Worm (Caenorhabditis elegans) whole organism, late embryonic: ENCODE results near the gene asd-1.

Experiments
- C08G9.2 ChIP-seq: sonication (generic microtip); optimal IDR thresholded peaks from 2 replicates; lab custom pipeline; 2016; ENCODE audit warnings: mild to moderate bottlenecking, missing genetic modification characterization, moderate library complexity, missing compliant biosample characterization
- C38D4.7 ChIP-seq: fragments of 200-800 bp; sonication (Bioruptor generic); optimal IDR thresholded peaks from 2 replicates; lab custom pipeline; 2018; ENCODE audit warnings: mild to moderate bottlenecking, missing genetic modification characterization, moderate library complexity, missing compliant biosample characterization
- K02D7.2 ChIP-seq: sonication (generic microtip); optimal IDR thresholded peaks from 2 replicates; lab custom pipeline; 2017; ENCODE audit warnings: mild to moderate bottlenecking, missing genetic modification characterization, missing compliant biosample characterization
- T23F11.4 ChIP-seq: fragments of 200-800 bp; sonication (Bioruptor generic); optimal IDR thresholded peaks from 2 replicates; lab custom pipeline; 2018; ENCODE audit warnings: mild to moderate bottlenecking, missing genetic modification characterization, missing compliant biosample characterization
- Y22D7AL.16 ChIP-seq: sonication (generic microtip); optimal IDR thresholded peaks from 2 replicates; lab custom pipeline; 2016; ENCODE audit warnings: missing genetic modification characterization, missing compliant biosample characterization
- ahr-1 ChIP-seq: sonication (generic microtip); optimal IDR thresholded peaks from 2 replicates; lab custom pipeline; 2016; ENCODE audit warnings: missing genetic modification characterization, missing compliant biosample characterization
- ceh-18 ChIP-seq: sonication (generic microtip); optimal IDR thresholded peaks from 2 replicates; lab custom pipeline; 2016; ENCODE audit warnings: missing genetic modification characterization, missing compliant biosample characterization
- ceh-19 ChIP-seq: fragments of 200-800 bp; sonication (Bioruptor generic); optimal IDR thresholded peaks from 2 replicates; lab custom pipeline; 2018; ENCODE audit warnings: mild to moderate bottlenecking, missing genetic modification characterization, missing compliant biosample characterization
- ceh-2 ChIP-seq: sonication (generic microtip); optimal IDR thresholded peaks from 2 replicates; lab custom pipeline; 2016; ENCODE audit warnings: missing genotype, missing genetic modification characterization, missing compliant biosample characterization
- ceh-22 ChIP-seq: sonication (generic microtip); optimal IDR thresholded peaks from 2 replicates; lab custom pipeline; 2017; ENCODE audit warnings: missing biosample characterization, missing genetic modification characterization
- ceh-24 ChIP-seq: sonication (generic microtip); optimal IDR thresholded peaks from 2 replicates; lab custom pipeline; 2016; ENCODE audit warnings: mild to moderate bottlenecking, missing genetic modification characterization, missing compliant biosample characterization
- ceh-30 ChIP-seq: fragments of 150-350 bp; optimal IDR thresholded peaks from 2 replicates; lab custom pipeline; 2014; ENCODE audit warnings: missing biosample characterization, missing genetic modification characterization
- ceh-31 ChIP-seq: sonication (generic microtip); optimal IDR thresholded peaks from 2 replicates; lab custom pipeline; 2016; ENCODE audit warnings: missing genetic modification characterization, missing compliant biosample characterization
- ceh-45 ChIP-seq: fragments of 200-800 bp; sonication (Bioruptor generic); IDR thresholded peaks from 2 replicates; pipeline ENCODE4 v1.3.6; 2022; ENCODE audit warnings: missing genetic modification reagents, missing genetic modification characterization, missing compliant biosample characterization
- ceh-48 ChIP-seq: sonication (generic microtip); optimal IDR thresholded peaks from 2 replicates; lab custom pipeline; 2016; ENCODE audit warnings: missing genetic modification characterization, inconsistent platforms, missing compliant biosample characterization
- ceh-6 ChIP-seq: fragments of 200-800 bp; sonication (Bioruptor generic); optimal IDR thresholded peaks from 2 replicates; lab custom pipeline; 2018; ENCODE audit warnings: mild to moderate bottlenecking, missing genetic modification characterization, missing compliant biosample characterization
- ceh-9 ChIP-seq: sonication (generic microtip); optimal IDR thresholded peaks from 2 replicates; lab custom pipeline; 2016; ENCODE audit warnings: mild to moderate bottlenecking, missing genetic modification characterization, inconsistent platforms, missing compliant biosample characterization
- che-1 ChIP-seq: sonication (generic microtip); optimal IDR thresholded peaks from 2 replicates; lab custom pipeline; 2016; ENCODE audit warnings: mild to moderate bottlenecking, missing genetic modification characterization, missing compliant biosample characterization
- dmd-4 ChIP-seq: sonication (generic microtip); optimal IDR thresholded peaks from 2 replicates; lab custom pipeline; 2016; ENCODE audit warnings: borderline replicate concordance, missing genetic modification characterization, missing compliant biosample characterization
- dve-1 ChIP-seq: sonication (generic microtip); optimal IDR thresholded peaks from 2 replicates; lab custom pipeline; 2017; ENCODE audit warnings: antibody characterized with exemption, mild to moderate bottlenecking, missing genetic modification characterization, missing compliant biosample characterization
- elt-2 ChIP-seq: sonication (generic microtip); optimal IDR thresholded peaks from 2 replicates; lab custom pipeline; 2016; ENCODE audit warnings: missing genetic modification reagents, missing genetic modification characterization, missing compliant biosample characterization
- elt-4 ChIP-seq: sonication (generic microtip); optimal IDR thresholded peaks from 2 replicates; lab custom pipeline; 2016; ENCODE audit warnings: missing genetic modification characterization, missing compliant biosample characterization
- ets-4 ChIP-seq: sonication (generic microtip); optimal IDR thresholded peaks from 2 replicates; lab custom pipeline; 2016; ENCODE audit warnings: missing genetic modification characterization, missing compliant biosample characterization
- eyg-1 ChIP-seq: sonication (generic microtip); optimal IDR thresholded peaks from 2 replicates; lab custom pipeline; 2016; ENCODE audit warnings: missing genotype, missing genetic modification characterization, missing compliant biosample characterization
- fax-1 ChIP-seq: sonication (generic microtip); optimal IDR thresholded peaks from 2 replicates; lab custom pipeline; 2016; ENCODE audit warnings: missing genotype, missing genetic modification characterization, missing compliant biosample characterization
- fkh-6 ChIP-seq: sonication (generic microtip); optimal IDR thresholded peaks from 2 replicates; lab custom pipeline; 2016; ENCODE audit warnings: missing genetic modification characterization, missing compliant biosample characterization
- gmeb-2 ChIP-seq: sonication (generic microtip); optimal IDR thresholded peaks from 2 replicates; lab custom pipeline; 2016; ENCODE audit warnings: missing genetic modification characterization, inconsistent platforms, missing compliant biosample characterization
- hlh-15 ChIP-seq: sonication (generic microtip); optimal IDR thresholded peaks from 2 replicates; lab custom pipeline; 2016; ENCODE audit warnings: missing genetic modification characterization, missing compliant biosample characterization
- hlh-30 ChIP-seq: sonication (generic microtip); optimal IDR thresholded peaks from 2 replicates; lab custom pipeline; 2017; ENCODE audit warnings: antibody characterized with exemption, missing genetic modification characterization, missing compliant biosample characterization; ENCODE audit not compliant: insufficient read depth
- hlh-6 ChIP-seq: sonication (generic microtip); optimal IDR thresholded peaks from 2 replicates; lab custom pipeline; 2016; ENCODE audit warnings: missing genotype, missing genetic modification characterization, missing compliant biosample characterization
- hlh-8 ChIP-seq: sonication (generic microtip); optimal IDR thresholded peaks from 2 replicates; lab custom pipeline; 2016; ENCODE audit warnings: missing genotype, missing genetic modification characterization, missing compliant biosample characterization
- lim-6 ChIP-seq: sonication (generic microtip); optimal IDR thresholded peaks from 2 replicates; lab custom pipeline; 2016; ENCODE audit warnings: missing genetic modification characterization, missing compliant biosample characterization
- lin-11 ChIP-seq: fragments of 200-800 bp; sonication (Bioruptor generic); optimal IDR thresholded peaks from 2 replicates; lab custom pipeline; 2018; ENCODE audit warnings: mild to moderate bottlenecking, missing genetic modification characterization, missing compliant biosample characterization
- mec-3 ChIP-seq: sonication (generic microtip); optimal IDR thresholded peaks from 2 replicates; lab custom pipeline; 2016; ENCODE audit warnings: borderline replicate concordance, missing genetic modification characterization, missing compliant biosample characterization
- nhr-11 ChIP-seq: fragments of 150-350 bp; optimal IDR thresholded peaks from 2 replicates; lab custom pipeline; 2014; ENCODE audit warnings: missing biosample characterization, missing genetic modification characterization
- npax-4 ChIP-seq: sonication (generic microtip); optimal IDR thresholded peaks from 2 replicates; lab custom pipeline; 2016; ENCODE audit warnings: missing genetic modification characterization, missing compliant biosample characterization
- odd-2 ChIP-seq: sonication (generic microtip); optimal IDR thresholded peaks from 2 replicates; lab custom pipeline; 2017; ENCODE audit warnings: antibody characterized with exemption, mild to moderate bottlenecking, missing genetic modification characterization, missing compliant biosample characterization
- pag-3 ChIP-seq: sonication (generic microtip); optimal IDR thresholded peaks from 2 replicates; lab custom pipeline; 2016; ENCODE audit warnings: missing compliant biosample characterization, missing genetic modification characterization, borderline replicate concordance
- pat-9 ChIP-seq: fragments of 200-800 bp; sonication (Bioruptor generic); optimal IDR thresholded peaks from 2 replicates; lab custom pipeline; 2018; ENCODE audit warnings: mild to moderate bottlenecking, missing genetic modification characterization, moderate library complexity, missing compliant biosample characterization
- pha-2 ChIP-seq: sonication (generic microtip); optimal IDR thresholded peaks from 2 replicates; lab custom pipeline; 2017; ENCODE audit warnings: mild to moderate bottlenecking, missing genetic modification characterization, missing compliant biosample characterization
- pha-4 ChIP-seq: fragments of 150-350 bp; optimal IDR thresholded peaks from 2 replicates; lab custom pipeline; 2018; ENCODE audit warnings: missing biosample characterization, missing genetic modification reagents, missing genetic modification characterization
- pqm-1 ChIP-seq: sonication (generic microtip); optimal IDR thresholded peaks from 2 replicates; lab custom pipeline; 2016; ENCODE audit warnings: missing genetic modification characterization, missing compliant biosample characterization
- pros-1 ChIP-seq: fragments of 150-350 bp; optimal IDR thresholded peaks from 2 replicates; lab custom pipeline; 2014; ENCODE audit warnings: missing biosample characterization, missing genetic modification reagents, missing genetic modification characterization
- ref-2 ChIP-seq: sonication (generic microtip); optimal IDR thresholded peaks from 2 replicates; lab custom pipeline; 2016; ENCODE audit warnings: missing genetic modification characterization, missing compliant biosample characterization
- sdc-2 ChIP-seq: sonication (generic microtip); optimal IDR thresholded peaks from 2 replicates; lab custom pipeline; 2016; ENCODE audit warnings: missing genotype, missing genetic modification characterization, missing compliant biosample characterization
- sox-2 ChIP-seq: fragments of 200-800 bp; sonication (Bioruptor generic); IDR thresholded peaks from 2 replicates; pipeline ENCODE4 v1.3.6; 2022; ENCODE audit warnings: missing genetic modification reagents, missing genetic modification characterization, missing compliant biosample characterization
- sox-4 ChIP-seq: sonication (generic microtip); optimal IDR thresholded peaks from 2 replicates; lab custom pipeline; 2017; ENCODE audit warnings: mild to moderate bottlenecking, missing genetic modification characterization, inconsistent platforms, missing compliant biosample characterization
- syd-9 ChIP-seq: sonication (generic microtip); optimal IDR thresholded peaks from 2 replicates; lab custom pipeline; 2016; ENCODE audit warnings: mild to moderate bottlenecking, missing genetic modification characterization, moderate library complexity, missing compliant biosample characterization
- ttx-3 ChIP-seq: sonication (generic microtip); optimal IDR thresholded peaks from 2 replicates; lab custom pipeline; 2016; ENCODE audit warnings: missing genetic modification reagents, missing genetic modification characterization, missing compliant biosample characterization
- unc-3 ChIP-seq, 2 experiments: fragments of 200-800 bp in 1 of 2; sonication (Bioruptor generic) in 1 of 2; sonication (generic microtip) in 1 of 2; conservative IDR thresholded peaks in 1 of 2; optimal IDR thresholded peaks in 1 of 2; 2 replicates each; pipeline versions ENCODE4 v1.3.6 to Lab custom; 2016 to 2022; ENCODE audit warnings: missing compliant biosample characterization in 2 of 2, missing genetic modification characterization in 2 of 2, missing genetic modification reagents in 1 of 2
- unc-42 ChIP-seq: sonication (generic microtip); optimal IDR thresholded peaks from 2 replicates; lab custom pipeline; 2016; ENCODE audit warnings: missing genotype, missing genetic modification characterization, missing compliant biosample characterization
- unc-55 ChIP-seq: sonication (generic microtip); optimal IDR thresholded peaks from 2 replicates; lab custom pipeline; 2017; ENCODE audit warnings: missing biosample characterization, missing genetic modification reagents, missing genetic modification characterization
- ztf-16 ChIP-seq: sonication (generic microtip); optimal IDR thresholded peaks from 2 replicates; lab custom pipeline; 2017; ENCODE audit warnings: missing genetic modification characterization, missing compliant biosample characterization

Gene asd-1

DNA sequence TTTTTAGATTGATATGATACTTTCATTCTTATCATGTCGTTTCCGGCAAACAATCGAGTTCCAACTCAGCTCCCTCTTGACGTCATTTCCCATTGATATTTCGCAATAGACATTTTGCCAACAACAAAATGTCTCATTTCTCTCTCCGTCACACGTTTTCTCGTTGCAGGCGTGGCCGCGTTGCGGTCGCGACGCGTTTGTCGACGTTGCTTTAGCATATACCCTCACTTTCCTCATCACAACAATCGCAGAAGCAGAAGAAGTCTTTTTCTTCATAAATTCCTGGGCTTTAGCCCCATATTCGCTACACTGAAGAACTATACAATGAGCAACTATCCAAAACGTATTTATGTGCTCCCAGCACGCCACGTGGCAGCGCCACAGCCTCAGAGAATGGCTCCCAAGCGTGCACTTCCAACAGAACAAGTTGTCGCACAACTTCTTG lies 3.4 kb upstream of the asd-1 start, which contains the start of gene xbp-1:
Gene xbp-1, plus strand, starts transcription at position 151 of the 445 bp plus-strand sequence.
- TF ChIP-seq npax-4 (tag; lab: Kevin White, UChicago) (no peak), ceh-48 (tag; lab: Kevin White, UChicago) (no peak), syd-9 (no peak), pag-3 (tag; lab: Kevin White, UChicago) (no peak), sox-4 (tag; lab: Kevin White, UChicago) (no peak), fax-1 (tag; lab: Kevin White, UChicago) (no peak), elt-4 (tag; lab: Kevin White, UChicago) (no peak), Y22D7AL.16 (no peak), pha-4 (tag; lab: Kevin White, UChicago) (no peak), unc-3 (GFP tag; conservative IDR thresholded peaks at IDR 0.05; lab: Robert Waterston, UW) (no peak), unc-3 (tag; optimal IDR thresholded peaks at IDR 0.05; lab: Kevin White, UChicago) (no peak), ets-4 (tag; lab: Kevin White, UChicago) (peak; percentile 38), sdc-2 (tag; lab: Kevin White, UChicago) (peak; percentile 2), C38D4.7 (no peak), hlh-15 (tag; lab: Kevin White, UChicago) (no peak), ceh-18 (peak; percentile 71), pha-2 (tag; lab: Kevin White, UChicago) (no peak), che-1 (tag; lab: Kevin White, UChicago) (no peak), gmeb-2 (tag; lab: Kevin White, UChicago) (no peak), ceh-24 (no peak), ceh-45 (no peak), unc-55 (GFP tag; lab: Kevin White, UChicago) (peak; percentile 90), pat-9 (tag; lab: Kevin White, UChicago) (no peak), hlh-8 (tag; lab: Kevin White, UChicago) (no peak), ttx-3 (tag; lab: Kevin White, UChicago) (no peak), odd-2 (tag; lab: Kevin White, UChicago) (no peak), eyg-1 (tag; lab: Kevin White, UChicago) (no peak), elt-2 (tag; lab: Kevin White, UChicago) (peak; percentile 76), mec-3 (tag; lab: Kevin White, UChicago) (no peak), pros-1 (no peak), sox-2 (no peak; the same call in 1 of the 2 replicates), hlh-30 (tag; lab: Kevin White, UChicago) (peak; percentile 62), ceh-6 (GFP tag; lab: Kevin White, UChicago) (no peak), ceh-31 (peak; percentile 71), pqm-1 (tag; lab: Kevin White, UChicago) (peak; percentile 59), ceh-2 (tag; lab: Kevin White, UChicago) (no peak), ztf-16 (tag; lab: Kevin White, UChicago) (no peak), ceh-30 (tag; lab: Kevin White, UChicago) (no peak), K02D7.2 (tag; lab: Kevin White, UChicago) (no peak), ceh-9 (no peak), dve-1 (peak; percentile 87), hlh-6 (no peak), dmd-4 (tag; lab: Kevin White, UChicago) (peak; percentile 41), ceh-22 (no peak), ceh-19 (GFP tag; lab: Kevin White, UChicago) (no peak), lim-6 (tag; lab: Kevin White, UChicago) (no peak), C08G9.2 (tag; lab: Kevin White, UChicago) (peak; percentile 11), ahr-1 (tag; lab: Kevin White, UChicago) (no peak), T23F11.4 (GFP tag; lab: Kevin White, UChicago) (no peak), nhr-11 (no peak), unc-42 (tag; lab: Kevin White, UChicago) (peak; percentile 51), ref-2 (tag; lab: Kevin White, UChicago) (peak; percentile 68), fkh-6 (tag; lab: Kevin White, UChicago) (no peak), lin-11 (tag; lab: Kevin White, UChicago) (no peak)
